Fruit fly (Drosophila melanogaster): Measurements from ENCODE around the gene CG17378.

The CG17378 gene

dm6 chr2L:6787973-6788368, 14.1 kb downstream of the CG17378 start (continued):
- TF ChIP-seq CG1603 (tag; optimal IDR thresholded peaks at IDR 0.05) (peak; percentile 69), CG11560 (tag; IDR thresholded peaks at IDR 0.05) (peak; percentile 5; the same call in 1 of the 3 replicates), Ssrp (tag; optimal IDR thresholded peaks at IDR 0.05) (peak; percentile 66), az2 (GFP tag; optimal IDR thresholded peaks at IDR 0.05) (peak; percentile 69), tio (GFP tag; optimal IDR thresholded peaks at IDR 0.05) (peak; percentile 57), ATbp (GFP tag; optimal IDR thresholded peaks at IDR 0.05) (peak; percentile 59), Mad (GFP tag; optimal IDR thresholded peaks at IDR 0.05) (peak; percentile 12), Pdp1 (GFP tag; optimal IDR thresholded peaks at IDR 0.05) (peak; percentile 18 to 46), CG30403 (GFP tag; optimal IDR thresholded peaks at IDR 0.05) (peak; percentile 44), CG18476 (GFP tag; optimal IDR thresholded peaks at IDR 0.05) (peak; percentile 23), CG1233 (GFP tag; optimal IDR thresholded peaks at IDR 0.05) (peak; percentile 23), ase (GFP tag; IDR thresholded peaks at IDR 0.05) (0 out of 3 replicates have a peak, but pooled peaks have one; percentile 50), org-1 (GFP tag; optimal IDR thresholded peaks at IDR 0.05) (peak; percentile 9), mld (GFP tag; IDR thresholded peaks at IDR 0.05; ENCODE audit: partially characterized antibody) (no peak), CG34422 (GFP tag; IDR thresholded peaks at IDR 0.05) (peak; percentile 37; the same call in 1 of the 3 replicates), HLH54F (GFP tag; optimal IDR thresholded peaks at IDR 0.05) (peak; percentile 15), Atf3 (GFP tag; optimal IDR thresholded peaks at IDR 0.05) (peak; percentile 30), CG18599 (GFP tag; optimal IDR thresholded peaks at IDR 0.05) (peak; percentile 29), toy (GFP tag; IDR thresholded peaks at IDR 0.05) (no peak), nerfin-2 (GFP tag; IDR thresholded peaks at IDR 0.05; ENCODE audit: partially characterized antibody) (no peak), CG4707 (GFP tag; optimal IDR thresholded peaks at IDR 0.05) (no peak), CG12391 (tag; optimal IDR thresholded peaks at IDR 0.05) (peak; percentile 44), shn (GFP tag; optimal IDR thresholded peaks at IDR 0.05) (peak; percentile 41), gsb-n (tag; optimal IDR thresholded peaks at IDR 0.05) (peak; percentile 42), CG9727 (GFP tag; optimal IDR thresholded peaks at IDR 0.05) (peak; percentile 19), Sox100B (GFP tag; optimal IDR thresholded peaks at IDR 0.05) (peak; percentile 64), CG17328 (GFP tag; IDR thresholded peaks at IDR 0.05) (peak; percentile 59), CG4820 (GFP tag; optimal IDR thresholded peaks at IDR 0.05) (peak; percentile 62), CG17568 (GFP tag; optimal IDR thresholded peaks at IDR 0.05) (peak; percentile 39), CG4328 (GFP tag; optimal IDR thresholded peaks at IDR 0.05) (no peak), slou (GFP tag; optimal IDR thresholded peaks at IDR 0.05) (peak; percentile 15), gem (tag; optimal IDR thresholded peaks at IDR 0.05) (peak; percentile 81), CG42726 (GFP tag; IDR thresholded peaks at IDR 0.05; ENCODE audit: partially characterized antibody) (no peak), vnd (GFP tag; IDR thresholded peaks at IDR 0.05; ENCODE audit: partially characterized antibody) (no peak), dysf (GFP tag; IDR thresholded peaks at IDR 0.05) (peak; percentile 39; the same call in 2 of the 3 replicates), da (GFP tag; optimal IDR thresholded peaks at IDR 0.05) (peak; percentile 37), CG8089 (GFP tag; optimal IDR thresholded peaks at IDR 0.05) (peak; percentile 12), zfh1 (GFP tag; IDR thresholded peaks at IDR 0.05) (peak; percentile 56; the same call in 2 of the 3 replicates), CG4854 (GFP tag; optimal IDR thresholded peaks at IDR 0.05) (peak; percentile 63), dmrt99B (tag; optimal IDR thresholded peaks at IDR 0.05) (peak; percentile 74), Ada2b (GFP tag; IDR thresholded peaks at IDR 0.05) (peak; percentile 51; the same call in 1 of the 2 replicates), prd (optimal IDR thresholded peaks at IDR 0.05) (no peak), prd (GFP tag; IDR thresholded peaks at IDR 0.05) (peak; percentile 50; the same call in 2 of the 3 replicates), CG3726 (GFP tag; IDR thresholded peaks at IDR 0.05) (no peak), eyg (GFP tag; optimal IDR thresholded peaks at IDR 0.05) (peak; percentile 37), Abd-B (GFP tag; optimal IDR thresholded peaks at IDR 0.05) (peak; percentile 17), sima (GFP tag; optimal IDR thresholded peaks at IDR 0.05) (peak; percentile 31), Xrp1 (GFP tag; IDR thresholded peaks at IDR 0.05) (peak; percentile 75), slp2 (GFP tag; optimal IDR thresholded peaks at IDR 0.05) (peak; percentile 44), otp (GFP tag; IDR thresholded peaks at IDR 0.05) (peak; percentile 20; the same call in 1 of the 3 replicates)
